Worm (Caenorhabditis elegans): ENCODE measurements around the gene C13F10.8.

Gene C13F10.8

DNA sequence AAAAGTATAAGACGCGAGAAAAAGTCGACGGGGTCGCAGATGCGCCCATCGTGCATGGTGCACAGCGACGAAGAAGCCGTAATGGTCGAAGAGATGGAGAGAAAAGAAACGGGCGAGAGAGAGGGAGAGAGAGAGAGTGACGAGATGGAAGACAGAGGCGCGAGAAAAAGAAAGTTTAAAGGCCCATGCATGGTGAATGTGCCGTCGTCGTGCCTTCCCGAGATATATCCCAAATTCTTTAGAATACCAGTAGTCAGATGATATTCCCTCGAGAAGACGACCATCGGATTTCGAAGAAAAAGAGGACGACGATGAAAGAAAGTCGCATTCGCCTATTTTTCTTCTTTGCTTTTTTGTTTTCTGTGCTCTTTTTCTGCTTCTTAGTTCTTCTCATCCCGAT is 4.8 kb downstream of the C13F10.8 start:
- no peak for TF ChIP-seq lsy-2 (tag; optimal IDR thresholded peaks at IDR 0.05)
- no peak for TF ChIP-seq pha-4 (tag; optimal IDR thresholded peaks at IDR 0.05)
- no peak for TF ChIP-seq snpc-4 (tag; optimal IDR thresholded peaks at IDR 0.05)
- no peak for TF ChIP-seq sem-2 (GFP tag; optimal IDR thresholded peaks at IDR 0.05)
- TF ChIP-seq lin-13 (tag; optimal IDR thresholded peaks at IDR 0.05) = no peak
- TF ChIP-seq nhr-28 (tag; optimal IDR thresholded peaks at IDR 0.05) = no peak
- no peak for TF ChIP-seq elt-3 (tag; optimal IDR thresholded peaks at IDR 0.05)
- no peak for TF ChIP-seq ztf-11 (tag; optimal IDR thresholded peaks at IDR 0.05)
- no peak for TF ChIP-seq ceh-43 (GFP tag; optimal IDR thresholded peaks at IDR 0.05)
- no peak for TF ChIP-seq unc-120 (tag; optimal IDR thresholded peaks at IDR 0.05; ENCODE audit: poor library complexity, severe bottlenecking)
- no peak for TF ChIP-seq mls-2 (tag; optimal IDR thresholded peaks at IDR 0.05)
- no peak for TF ChIP-seq sptf-1 (tag; optimal IDR thresholded peaks at IDR 0.05)
- no peak for TF ChIP-seq ham-2 (GFP tag; optimal IDR thresholded peaks at IDR 0.05)
- no peak for TF ChIP-seq drap-1 (GFP tag; optimal IDR thresholded peaks at IDR 0.05)
- TF ChIP-seq nhr-237 (tag; optimal IDR thresholded peaks at IDR 0.05) = no peak
- no peak for TF ChIP-seq ceh-39 (tag; optimal IDR thresholded peaks at IDR 0.05)
- no peak for TF ChIP-seq elt-1 (tag; optimal IDR thresholded peaks at IDR 0.05; ENCODE audit: borderline replicate concordance, insufficient read depth)

DNA sequence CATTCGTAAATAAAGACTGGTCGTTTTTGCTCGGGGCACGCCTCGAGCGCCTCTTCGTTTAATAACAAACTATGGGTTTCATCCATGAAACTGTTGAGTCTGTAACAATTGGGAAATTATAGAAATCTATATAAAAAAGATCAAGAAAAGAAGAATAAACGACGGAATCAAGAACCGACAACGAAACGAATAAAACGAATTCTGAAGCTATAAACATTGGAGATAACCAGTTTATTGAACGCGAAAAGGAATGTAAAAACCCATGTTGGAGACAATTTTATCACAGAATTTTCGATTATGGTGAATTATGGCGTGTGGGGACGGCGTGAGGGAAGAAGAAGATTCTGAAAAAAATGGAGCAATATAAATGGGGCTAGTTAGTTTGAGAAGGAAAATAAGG is 6.0 kb downstream of the C13F10.8 start, which contains the start of gene soap-1:
Gene soap-1, minus strand, starts transcription at position 101 of the 400 bp plus-strand sequence.
- TF ChIP-seq nhr-28 (tag; optimal IDR thresholded peaks at IDR 0.05) (no peak), unc-62 (GFP tag; optimal IDR thresholded peaks at IDR 0.05) (no peak), mep-1 (tag; optimal IDR thresholded peaks at IDR 0.05) (no peak), unc-39 (tag; optimal IDR thresholded peaks at IDR 0.05) (no peak), lin-32 (GFP tag; optimal IDR thresholded peaks at IDR 0.05) (no peak), nhr-76 (tag; optimal IDR thresholded peaks at IDR 0.05) (no peak), flh-1 (GFP tag; optimal IDR thresholded peaks at IDR 0.05) (no peak), ztf-11 (tag; optimal IDR thresholded peaks at IDR 0.05) (no peak), hlh-1 (tag; optimal IDR thresholded peaks at IDR 0.05) (no peak), tbx-8 (GFP tag; optimal IDR thresholded peaks at IDR 0.05) (no peak)

- TF ChIP-seq ztf-11 (tag; optimal IDR thresholded peaks at IDR 0.05) (no peak), zip-8 (tag; optimal IDR thresholded peaks at IDR 0.05) (no peak), ces-1 (GFP tag; optimal IDR thresholded peaks at IDR 0.05) (no peak), mls-2 (tag; optimal IDR thresholded peaks at IDR 0.05) (no peak), lin-13 (tag; optimal IDR thresholded peaks at IDR 0.05) (no peak), tbx-8 (GFP tag; optimal IDR thresholded peaks at IDR 0.05) (no peak), snpc-4 (tag; optimal IDR thresholded peaks at IDR 0.05) (no peak)
Observed at ce11 chrV:7209001-7209400, 11.8 kb downstream of the C13F10.8 start.

DNA sequence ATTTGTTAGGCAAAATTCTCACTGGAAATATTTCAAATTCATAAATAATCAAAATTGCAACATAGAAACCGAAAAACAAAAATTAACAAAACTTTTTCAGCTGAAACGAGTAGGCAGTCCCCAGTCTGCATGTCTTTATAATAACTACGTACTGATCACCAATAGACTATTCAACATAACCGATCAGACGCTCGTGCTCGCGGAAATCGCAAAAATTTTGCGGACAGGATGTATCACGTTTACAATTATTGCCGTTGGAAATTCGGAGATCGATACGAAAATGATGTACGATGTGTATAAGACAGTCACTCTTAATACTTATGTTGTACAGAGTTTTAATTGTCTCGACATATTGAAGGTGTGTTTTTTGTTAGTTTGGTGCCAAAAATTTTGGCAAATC is 19.5 kb downstream of the C13F10.8 start:
- TF ChIP-seq M03D4.4 (tag; optimal IDR thresholded peaks at IDR 0.05) (no peak), ceh-39 (tag; optimal IDR thresholded peaks at IDR 0.05) (no peak)

ce11 chrV:7199932-7200331 is 20.9 kb downstream of the C13F10.8 start, which contains the start of gene F09G2.1:
TSS of gene F09G2.1 (plus strand) at chrV:7200232.
- TF ChIP-seq zip-8 (tag; optimal IDR thresholded peaks at IDR 0.05) = no peak
- no peak for TF ChIP-seq sptf-1 (tag; optimal IDR thresholded peaks at IDR 0.05)
- no peak for TF ChIP-seq M03D4.4 (tag; optimal IDR thresholded peaks at IDR 0.05)

ce11 chrV:7199077-7199476 is 21.7 kb downstream of the C13F10.8 start:
- TF ChIP-seq nhr-12 (tag; optimal IDR thresholded peaks at IDR 0.05) (no peak), flh-1 (GFP tag; optimal IDR thresholded peaks at IDR 0.05) (no peak), ces-1 (GFP tag; optimal IDR thresholded peaks at IDR 0.05) (no peak), lsy-2 (tag; optimal IDR thresholded peaks at IDR 0.05) (no peak), elt-3 (tag; optimal IDR thresholded peaks at IDR 0.05) (no peak), lin-32 (GFP tag; optimal IDR thresholded peaks at IDR 0.05) (no peak), ceh-39 (tag; optimal IDR thresholded peaks at IDR 0.05) (no peak), pha-4 (tag; optimal IDR thresholded peaks at IDR 0.05) (no peak), drap-1 (GFP tag; optimal IDR thresholded peaks at IDR 0.05) (no peak), ceh-83 (GFP tag; optimal IDR thresholded peaks at IDR 0.05) (no peak), mab-5 (tag; optimal IDR thresholded peaks at IDR 0.05) (no peak), zip-8 (tag; optimal IDR thresholded peaks at IDR 0.05) (no peak), lin-13 (tag; optimal IDR thresholded peaks at IDR 0.05) (no peak)
